Worm (Caenorhabditis elegans): ENCODE measurements around the gene mfsd-12.

- no peak for TF ChIP-seq unc-86 (tag; optimal IDR thresholded peaks at IDR 0.05)
- TF ChIP-seq dmd-4 (tag; optimal IDR thresholded peaks at IDR 0.05; ENCODE audit: borderline replicate concordance) = no peak
- no peak for TF ChIP-seq unc-42 (tag; optimal IDR thresholded peaks at IDR 0.05)
- no peak for TF ChIP-seq dve-1 (tag; optimal IDR thresholded peaks at IDR 0.05)
These were observed 48.3 kb upstream of the mfsd-12 start, which contains the start of gene pqn-65 for ce11 chrX:4619582-4619981.
